Fruit fly (Drosophila melanogaster): Measurements from ENCODE around the gene PGRP-LC.

The PGRP-LC gene

dm6 chr3L:9373374-9374004, 34.9 kb downstream of the PGRP-LC start (continued):
- TF ChIP-seq her (GFP tag; optimal IDR thresholded peaks at IDR 0.05) (no peak), CG12659 (GFP tag; optimal IDR thresholded peaks at IDR 0.05) (peak; percentile 74), gcm (GFP tag; optimal IDR thresholded peaks at IDR 0.05) (peak; percentile 33), Rx (GFP tag; IDR thresholded peaks at IDR 0.05) (0 out of 2 replicates have a peak, but pooled peaks have one; percentile 7), Scr (GFP tag; IDR thresholded peaks at IDR 0.05; ENCODE audit: partially characterized antibody) (no peak), CG11093 (GFP tag; IDR thresholded peaks at IDR 0.05) (peak; percentile 53; the same call in 1 of the 3 replicates), CG11560 (tag; IDR thresholded peaks at IDR 0.05) (no peak), jing (GFP tag; optimal IDR thresholded peaks at IDR 0.05) (no peak), gce (GFP tag; IDR thresholded peaks at IDR 0.05) (0 out of 3 replicates have a peak, but pooled peaks have one; percentile 62), unpg (GFP tag; optimal IDR thresholded peaks at IDR 0.05) (peak; percentile 80), sens-2 (GFP tag; IDR thresholded peaks at IDR 0.05) (peak; percentile 73), trem (tag; optimal IDR thresholded peaks at IDR 0.05) (peak; percentile 56), CG4707 (GFP tag; optimal IDR thresholded peaks at IDR 0.05) (no peak), pan (optimal IDR thresholded peaks at IDR 0.05) (no peak), pan (GFP tag; optimal IDR thresholded peaks at IDR 0.05 in 1 of 2, IDR thresholded peaks at IDR 0.05 in 1 of 2) (peak in 1 of 2 experiments; percentile 50), usp (GFP tag; optimal IDR thresholded peaks at IDR 0.05) (no peak), CG6791 (GFP tag; IDR thresholded peaks at IDR 0.05; ENCODE audit: partially characterized antibody) (no peak), Nf-YA (GFP tag; IDR thresholded peaks at IDR 0.05) (peak; percentile 28; the same call in 1 of the 2 replicates), Awh (GFP tag; IDR thresholded peaks at IDR 0.05) (peak; percentile 87)

dm6 chr3L:9375130-9375529, 36.5 kb downstream of the PGRP-LC start, which contains the start of gene CG4461:
CG4461 (plus strand) TSS chr3L:9375430.
- no peak for TF ChIP-seq Deaf1 (tag; optimal IDR thresholded peaks at IDR 0.05)
- no peak for TF ChIP-seq emc (GFP tag; optimal IDR thresholded peaks at IDR 0.05)
- TF ChIP-seq nom (GFP tag; optimal IDR thresholded peaks at IDR 0.05): peak; percentile 13
- TF ChIP-seq CG5180 (GFP tag; optimal IDR thresholded peaks at IDR 0.05): no peak
- TF ChIP-seq CG15269 (tag; optimal IDR thresholded peaks at IDR 0.05): no peak
- TF ChIP-seq sd (tag; optimal IDR thresholded peaks at IDR 0.05): no peak

- TF ChIP-seq ranshi (GFP tag; IDR thresholded peaks at IDR 0.05) (no peak), CG12071 (GFP tag; optimal IDR thresholded peaks at IDR 0.05) (no peak), CG7556 (GFP tag; optimal IDR thresholded peaks at IDR 0.05) (no peak), CG11456 (GFP tag; IDR thresholded peaks at IDR 0.05) (no peak), gro (GFP tag; optimal IDR thresholded peaks at IDR 0.05) (no peak), Mrtf (GFP tag; IDR thresholded peaks at IDR 0.05) (0 out of 3 replicates have a peak, but pooled peaks have one; percentile 39), Poxn (GFP tag; IDR thresholded peaks at IDR 0.05) (no peak), Med (GFP tag) (peak; percentile 56), crol (GFP tag; IDR thresholded peaks at IDR 0.05) (no peak), eyg (GFP tag; optimal IDR thresholded peaks at IDR 0.05) (no peak), CG1647 (GFP tag; optimal IDR thresholded peaks at IDR 0.05) (no peak), Xbp1 (GFP tag; optimal IDR thresholded peaks at IDR 0.05) (no peak), slbo (GFP tag; IDR thresholded peaks at IDR 0.05) (no peak), row (GFP tag; IDR thresholded peaks at IDR 0.05) (no peak), Oaz (GFP tag; IDR thresholded peaks at IDR 0.05) (no peak), Sin3A (optimal IDR thresholded peaks at IDR 0.05) (no peak), ken (GFP tag; IDR thresholded peaks at IDR 0.05) (0 out of 3 replicates have a peak, but pooled peaks have one; percentile 14)
Measured at dm6 chr3L:9376573-9376972, 38.0 kb downstream of the PGRP-LC start.
